Fruit fly (Drosophila melanogaster) whole organism, pupa: ENCODE data around the gene CG33639.

Experiments
- CG14655 ChIP-seq: fragments of 200-800 bp; sonication (Bioruptor generic); optimal IDR thresholded peaks from 3 replicates; lab custom pipeline; 2017; ENCODE audit warnings: mild to moderate bottlenecking, missing biosample characterization, missing genetic modification reagents, missing genetic modification characterization
- CG15710 ChIP-seq: fragments of 200-800 bp; sonication (Bioruptor generic); optimal IDR thresholded peaks from 2 replicates; lab custom pipeline; 2018; ENCODE audit warnings: missing biosample characterization, mild to moderate bottlenecking, missing genetic modification characterization, moderate library complexity
- CG32121 ChIP-seq: fragments of 200-800 bp; sonication (Bioruptor generic); IDR thresholded peaks from 2 replicates; pipeline ENCODE4 v1.3.6; 2022; ENCODE audit warnings: missing biosample characterization, missing genetic modification characterization
- CG4496 ChIP-seq: fragments of 200-800 bp; sonication (Bioruptor generic); IDR thresholded peaks from 3 replicates; pipeline ENCODE4 v1.3.6; 2022; ENCODE audit warnings: missing biosample characterization, missing genetic modification characterization
- Ets98B ChIP-seq: fragments of 200-800 bp; sonication (Bioruptor generic); IDR thresholded peaks from 2 replicates; pipeline ENCODE4 v1.3.6; 2022; ENCODE audit warnings: missing biosample characterization, missing genetic modification characterization
- Pif1B ChIP-seq: fragments of 200-800 bp; sonication (Bioruptor generic); optimal IDR thresholded peaks from 3 replicates; lab custom pipeline; 2016; ENCODE audit warnings: missing biosample characterization, missing genetic modification characterization
- fd96Ca ChIP-seq: fragments of 200-800 bp; sonication (Bioruptor generic); IDR thresholded peaks from 3 replicates; pipeline ENCODE4 v1.3.6; 2022; ENCODE audit warnings: missing biosample characterization, missing genetic modification characterization
- gl ChIP-seq: fragments of 200-800 bp; sonication (Bioruptor generic); optimal IDR thresholded peaks from 2 replicates; lab custom pipeline; 2018; ENCODE audit warnings: missing biosample characterization, mild to moderate bottlenecking, missing genetic modification characterization

dm6 chrX:18205044-18205443 lies 20.8 kb downstream of the CG33639 start, which contains the start of gene Hesr:
- TF ChIP-seq CG15710 (tag; lab: Kevin White, UChicago), result no peak
- no peak for TF ChIP-seq Ets98B (GFP tag; lab: Robert Waterston, UW)
- no peak for TF ChIP-seq CG14655
- no peak for TF ChIP-seq CG4496
- no peak for TF ChIP-seq CG32121 (GFP tag; lab: Robert Waterston, UW)
- no peak for TF ChIP-seq gl (tag; lab: Kevin White, UChicago)
- no peak for TF ChIP-seq Pif1B (GFP tag; lab: Kevin White, UChicago)
- TF ChIP-seq fd96Ca (GFP tag; lab: Robert Waterston, UW), result no peak
